Worm (Caenorhabditis elegans) whole organism, mixed stage, embryonic: Measurements from ENCODE around the gene nhr-40.

Experiments
- M03D4.4 ChIP-seq: sonication (generic microtip); optimal IDR thresholded peaks from 2 replicates; lab custom pipeline; 2017; ENCODE audit warnings: mild to moderate bottlenecking, missing genetic modification characterization, missing compliant biosample characterization
- bed-3 ChIP-seq: fragments of 200-800 bp; sonication (Bioruptor generic); optimal IDR thresholded peaks from 3 replicates; lab custom pipeline; 2018; ENCODE audit warnings: mild to moderate bottlenecking, missing genetic modification characterization, moderate library complexity, missing compliant biosample characterization
- blmp-1 ChIP-seq: fragments of 150-350 bp; optimal IDR thresholded peaks from 2 replicates; lab custom pipeline; 2014; ENCODE audit warnings: missing biosample characterization, missing genetic modification characterization
- ceh-39 ChIP-seq: fragments of 150-350 bp; optimal IDR thresholded peaks from 2 replicates; lab custom pipeline; 2014; ENCODE audit warnings: missing biosample characterization, missing genetic modification characterization
- ceh-43 ChIP-seq: fragments of 200-800 bp; sonication (Bioruptor generic); optimal IDR thresholded peaks from 2 replicates; lab custom pipeline; 2018; ENCODE audit warnings: mild to moderate bottlenecking, missing genetic modification characterization, moderate library complexity, missing compliant biosample characterization
- ceh-83 ChIP-seq: fragments of 200-800 bp; sonication (Bioruptor generic); optimal IDR thresholded peaks from 2 replicates; lab custom pipeline; 2018; ENCODE audit warnings: mild to moderate bottlenecking, missing genetic modification characterization, missing compliant biosample characterization
- ces-1 ChIP-seq: fragments of 150-350 bp; optimal IDR thresholded peaks from 2 replicates; lab custom pipeline; 2014; ENCODE audit warnings: missing biosample characterization, missing genetic modification reagents, missing genetic modification characterization
- cnd-1 ChIP-seq: fragments of 200-800 bp; sonication (Bioruptor generic); optimal IDR thresholded peaks from 2 replicates; lab custom pipeline; 2018; ENCODE audit warnings: mild to moderate bottlenecking, missing genetic modification characterization, missing compliant biosample characterization
- drap-1 ChIP-seq: fragments of 200-800 bp; sonication (Bioruptor generic); optimal IDR thresholded peaks from 3 replicates; lab custom pipeline; 2018; ENCODE audit warnings: mild to moderate bottlenecking, missing genetic modification characterization, missing compliant biosample characterization
- elt-1 ChIP-seq: sonication (generic microtip); optimal IDR thresholded peaks from 2 replicates; lab custom pipeline; 2017; ENCODE audit warnings: missing genetic modification characterization, mild to moderate bottlenecking, missing compliant biosample characterization, antibody characterized with exemption, moderate library complexity, borderline replicate concordance; ENCODE audit not compliant: insufficient read depth
- elt-3 ChIP-seq: fragments of 150-350 bp; optimal IDR thresholded peaks from 2 replicates; lab custom pipeline; 2014; ENCODE audit warnings: missing biosample characterization, missing genetic modification characterization
- flh-1 ChIP-seq: fragments of 200-800 bp; sonication (Bioruptor generic); optimal IDR thresholded peaks from 2 replicates; lab custom pipeline; 2018; ENCODE audit warnings: mild to moderate bottlenecking, missing genetic modification characterization, moderate library complexity, missing compliant biosample characterization
- ham-2 ChIP-seq: fragments of 200-800 bp; sonication (Bioruptor generic); optimal IDR thresholded peaks from 2 replicates; lab custom pipeline; 2018; ENCODE audit warnings: mild to moderate bottlenecking, missing genetic modification characterization, missing compliant biosample characterization
- hlh-1 ChIP-seq: fragments of 150-350 bp; optimal IDR thresholded peaks from 2 replicates; lab custom pipeline; 2014; ENCODE audit warnings: missing biosample characterization, missing genetic modification reagents, missing genetic modification characterization
- lin-13 ChIP-seq: fragments of 150-350 bp; optimal IDR thresholded peaks from 2 replicates; lab custom pipeline; 2014; ENCODE audit warnings: missing biosample characterization, missing genetic modification characterization
- lin-32 ChIP-seq: fragments of 200-800 bp; sonication (Bioruptor generic); optimal IDR thresholded peaks from 2 replicates; lab custom pipeline; 2018; ENCODE audit warnings: mild to moderate bottlenecking, missing genetic modification characterization, missing compliant biosample characterization
- lsy-2 ChIP-seq: fragments of 150-350 bp; optimal IDR thresholded peaks from 2 replicates; lab custom pipeline; 2014; ENCODE audit warnings: missing biosample characterization, missing genetic modification characterization
- mab-5 ChIP-seq: fragments of 150-350 bp; optimal IDR thresholded peaks from 2 replicates; lab custom pipeline; 2014; ENCODE audit warnings: missing biosample characterization, missing genetic modification characterization
- mep-1 ChIP-seq: fragments of 150-350 bp; optimal IDR thresholded peaks from 2 replicates; lab custom pipeline; 2017; ENCODE audit warnings: missing biosample characterization, missing genetic modification reagents, missing genetic modification characterization, inconsistent platforms
- mls-2 ChIP-seq: sonication (generic microtip); optimal IDR thresholded peaks from 2 replicates; lab custom pipeline; 2016; ENCODE audit warnings: mild to moderate bottlenecking, missing genetic modification characterization, moderate library complexity, missing compliant biosample characterization
- nhr-12 ChIP-seq: fragments of 150-350 bp; optimal IDR thresholded peaks from 2 replicates; lab custom pipeline; 2014; ENCODE audit warnings: missing biosample characterization, missing genetic modification characterization
- nhr-2 ChIP-seq: fragments of 150-350 bp; optimal IDR thresholded peaks from 2 replicates; lab custom pipeline; 2014; ENCODE audit warnings: missing biosample characterization, missing genetic modification characterization
- nhr-237 ChIP-seq: fragments of 150-350 bp; optimal IDR thresholded peaks from 2 replicates; lab custom pipeline; 2014; ENCODE audit warnings: missing biosample characterization, missing genetic modification characterization
- nhr-28 ChIP-seq: fragments of 150-350 bp; optimal IDR thresholded peaks from 2 replicates; lab custom pipeline; 2014; ENCODE audit warnings: missing biosample characterization, missing genetic modification characterization
- nhr-76 ChIP-seq: sonication (generic microtip); optimal IDR thresholded peaks from 2 replicates; lab custom pipeline; 2017; ENCODE audit warnings: missing biosample characterization, missing genetic modification characterization
- pha-4 ChIP-seq: fragments of 150-350 bp; optimal IDR thresholded peaks from 2 replicates; lab custom pipeline; 2018; ENCODE audit warnings: missing biosample characterization, missing genetic modification reagents, missing genetic modification characterization
- sem-2 ChIP-seq: fragments of 200-800 bp; sonication (Bioruptor generic); optimal IDR thresholded peaks from 2 replicates; lab custom pipeline; 2018; ENCODE audit warnings: mild to moderate bottlenecking, missing genetic modification characterization, missing compliant biosample characterization
- snpc-4 ChIP-seq: fragments of 150-350 bp; optimal IDR thresholded peaks from 2 replicates; lab custom pipeline; 2014; ENCODE audit warnings: missing biosample characterization, missing genetic modification characterization
- sptf-1 ChIP-seq: sonication (generic microtip); optimal IDR thresholded peaks from 2 replicates; lab custom pipeline; 2017; ENCODE audit warnings: mild to moderate bottlenecking, missing genetic modification characterization, moderate library complexity, missing compliant biosample characterization
- tbx-8 ChIP-seq: fragments of 200-800 bp; sonication (Bioruptor generic); optimal IDR thresholded peaks from 2 replicates; lab custom pipeline; 2018; ENCODE audit warnings: mild to moderate bottlenecking, missing genetic modification characterization, moderate library complexity, missing compliant biosample characterization
- unc-120 ChIP-seq: sonication (generic microtip); optimal IDR thresholded peaks from 2 replicates; lab custom pipeline; 2017; ENCODE audit warnings: missing genetic modification characterization, missing compliant biosample characterization; ENCODE audit not compliant: poor library complexity, severe bottlenecking
- unc-39 ChIP-seq: fragments of 150-350 bp; optimal IDR thresholded peaks from 2 replicates; lab custom pipeline; 2014; ENCODE audit warnings: missing biosample characterization, missing genetic modification characterization
- unc-62 ChIP-seq: fragments of 150-350 bp; optimal IDR thresholded peaks from 2 replicates; lab custom pipeline; 2014; ENCODE audit warnings: missing biosample characterization, missing genetic modification reagents, missing genetic modification characterization
- zip-8 ChIP-seq: fragments of 150-350 bp; optimal IDR thresholded peaks from 2 replicates; lab custom pipeline; 2014; ENCODE audit warnings: missing biosample characterization, missing genetic modification characterization
- ztf-11 ChIP-seq: fragments of 150-350 bp; optimal IDR thresholded peaks from 2 replicates; lab custom pipeline; 2014; ENCODE audit warnings: missing biosample characterization, missing genetic modification characterization

Gene nhr-40

DNA sequence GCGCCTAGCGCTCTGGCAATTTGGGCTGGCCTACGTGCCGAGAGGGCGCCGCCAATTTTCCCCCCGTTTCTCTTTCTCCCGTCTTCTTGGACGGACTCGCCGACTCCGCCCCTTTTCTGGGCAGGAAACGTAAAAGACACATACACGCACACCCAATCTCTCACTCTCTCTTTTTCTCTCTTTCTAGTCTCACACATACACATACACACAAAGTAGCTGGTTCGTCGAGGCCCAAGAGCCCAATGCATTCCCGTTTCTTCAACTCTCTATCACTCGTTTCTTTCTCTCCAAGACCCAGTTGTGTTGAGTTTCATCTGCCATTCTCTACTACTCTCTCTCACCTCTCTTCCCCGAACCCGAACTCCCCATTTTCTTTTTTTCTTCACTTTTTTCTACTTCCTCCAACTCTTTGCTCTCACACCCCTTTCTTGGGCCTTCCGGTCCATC is 5.1 kb downstream of the nhr-40 start:
- TF ChIP-seq snpc-4 (tag; lab: Kevin White, UChicago) (no peak), nhr-28 (tag; lab: Kevin White, UChicago) (no peak), unc-62 (GFP tag; lab: Kevin White, UChicago) (peak; percentile 44), M03D4.4 (tag; lab: Kevin White, UChicago) (no peak), pha-4 (tag; lab: Kevin White, UChicago) (no peak), elt-3 (tag; lab: Kevin White, UChicago) (no peak), lin-32 (no peak), zip-8 (tag; lab: Kevin White, UChicago) (no peak), mab-5 (no peak), sptf-1 (tag; lab: Kevin White, UChicago) (peak; percentile 43), flh-1 (GFP tag; lab: Kevin White, UChicago) (no peak), unc-39 (no peak), nhr-2 (tag; lab: Kevin White, UChicago) (no peak), unc-120 (tag; lab: Kevin White, UChicago) (peak; percentile 100), mep-1 (tag; lab: Kevin White, UChicago) (no peak), nhr-237 (tag; lab: Kevin White, UChicago) (no peak), ztf-11 (tag; lab: Kevin White, UChicago) (no peak), ceh-43 (GFP tag; lab: Kevin White, UChicago) (no peak), nhr-12 (tag; lab: Kevin White, UChicago) (no peak), mls-2 (tag; lab: Kevin White, UChicago) (peak; percentile 47), bed-3 (GFP tag; lab: Kevin White, UChicago) (no peak), ceh-39 (no peak), tbx-8 (GFP tag; lab: Kevin White, UChicago) (no peak), lsy-2 (tag; lab: Kevin White, UChicago) (peak; percentile 7), drap-1 (GFP tag; lab: Kevin White, UChicago) (no peak), ceh-83 (GFP tag; lab: Kevin White, UChicago) (no peak), blmp-1 (no peak), nhr-76 (tag; lab: Kevin White, UChicago) (no peak), sem-2 (GFP tag; lab: Kevin White, UChicago) (no peak), ces-1 (peak; percentile 36), hlh-1 (no peak), ham-2 (GFP tag; lab: Kevin White, UChicago) (no peak), cnd-1 (tag; lab: Kevin White, UChicago) (no peak), lin-13 (no peak), elt-1 (tag; lab: Kevin White, UChicago) (no peak)

DNA sequence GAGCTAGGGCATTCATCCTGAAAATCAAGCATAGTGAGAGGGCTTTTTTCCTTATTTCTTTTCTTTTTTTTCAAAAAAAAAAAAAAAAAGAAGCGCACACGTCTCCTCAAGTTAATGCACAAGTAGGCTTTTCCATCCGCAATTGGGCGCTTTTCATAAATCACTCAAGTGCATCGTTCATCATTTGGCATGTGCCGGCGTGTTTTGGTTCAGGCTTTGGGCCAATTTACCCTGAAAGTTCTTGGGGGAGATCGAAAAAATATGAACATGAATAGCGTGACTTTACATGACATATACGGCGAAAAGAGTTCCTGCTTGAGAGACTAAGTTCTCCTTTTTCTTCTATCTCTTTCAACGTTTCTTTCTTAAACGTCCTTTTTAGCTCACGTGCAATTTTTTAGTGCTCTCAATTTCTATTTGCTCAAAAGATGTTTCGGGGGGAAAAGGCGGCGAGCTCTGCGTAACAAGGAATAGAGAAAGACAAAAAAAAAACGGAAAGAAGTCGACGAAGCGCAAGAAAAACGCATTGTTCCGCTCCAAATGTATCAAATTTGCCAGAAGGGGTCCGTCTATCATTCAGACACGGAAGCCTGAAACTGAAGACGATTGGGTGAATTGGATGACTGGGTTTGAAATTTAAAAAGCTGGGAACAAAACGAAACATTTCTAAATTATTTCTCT is 7.4 kb downstream of the nhr-40 start:
- no peak for TF ChIP-seq lsy-2 (tag; lab: Kevin White, UChicago)
- TF ChIP-seq nhr-2 (tag; lab: Kevin White, UChicago), result no peak
- TF ChIP-seq pha-4 (tag; lab: Kevin White, UChicago), result no peak

DNA sequence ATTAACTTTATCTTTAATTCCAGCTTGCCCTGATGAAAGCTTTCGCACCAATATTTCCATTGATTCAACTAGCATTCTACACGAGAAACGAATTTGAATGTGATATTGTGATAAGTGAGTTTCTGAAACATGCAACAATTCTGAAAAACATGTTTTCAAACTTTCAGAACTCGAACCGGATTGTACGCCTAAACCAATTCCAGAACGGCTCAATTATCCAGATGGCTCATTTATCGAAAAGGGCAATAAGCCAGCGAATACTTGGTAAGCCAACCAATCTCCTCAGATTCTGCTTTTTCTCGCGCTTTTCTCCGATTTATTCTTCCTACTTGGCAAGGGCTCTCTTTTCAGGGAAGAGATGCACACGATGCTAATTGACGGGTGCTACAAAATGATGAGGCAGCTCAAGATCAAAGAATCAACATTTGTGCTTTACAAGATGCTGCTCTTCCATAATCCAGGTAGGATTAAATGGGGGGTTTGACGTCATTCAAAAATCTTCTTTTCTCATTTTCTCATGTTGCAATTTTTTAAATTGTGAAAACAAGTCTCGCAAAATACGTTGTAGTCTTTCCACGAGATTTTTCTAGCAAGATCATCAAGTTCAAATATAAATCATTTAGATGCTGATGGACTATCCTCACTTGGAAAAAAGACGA is 10.7 kb downstream of the nhr-40 start:
- TF ChIP-seq elt-1 (tag; lab: Kevin White, UChicago) (no peak), ceh-39 (no peak), unc-62 (GFP tag; lab: Kevin White, UChicago) (no peak), ces-1 (peak; percentile 40)
- TF ChIP-seq, all 35 proteins: peak for 1
